Fruit fly (Drosophila melanogaster) whole organism, embryonic: ENCODE measurements around the gene Fas2.

Experiments
- Atf-2 ChIP-seq: fragments of 200-800 bp; sonication (Bioruptor generic); optimal IDR thresholded peaks from 2 replicates; lab custom pipeline; 2016; ENCODE audit warnings: missing biosample characterization, missing genetic modification characterization
- C15 ChIP-seq: fragments of 200-800 bp; sonication (Bioruptor generic); IDR thresholded peaks from 3 replicates; pipeline ENCODE4 v1.3.6; 2022; ENCODE audit warnings: missing biosample characterization, missing genetic modification characterization
- CG1024 ChIP-seq: fragments of 200-800 bp; sonication (Bioruptor generic); IDR thresholded peaks from 2 replicates; pipeline ENCODE4 v1.3.6; 2022; ENCODE audit warnings: missing biosample characterization, missing genetic modification characterization
- CG11695 ChIP-seq: fragments of 200-800 bp; sonication (Bioruptor generic); IDR thresholded peaks from 3 replicates; pipeline ENCODE4 v1.3.6; 2022; ENCODE audit warnings: missing biosample characterization, missing genetic modification characterization
- CG12391 ChIP-seq: fragments of 200-800 bp; sonication (Bioruptor generic); optimal IDR thresholded peaks from 3 replicates; lab custom pipeline; 2018; ENCODE audit warnings: missing biosample characterization, mild to moderate bottlenecking, missing genetic modification characterization, moderate library complexity
- CG15696 ChIP-seq: fragments of 200-800 bp; sonication (Bioruptor generic); optimal IDR thresholded peaks from 2 replicates; lab custom pipeline; 2019; ENCODE audit warnings: missing biosample characterization, mild to moderate bottlenecking, missing genetic modification characterization, moderate library complexity
- CG17359 ChIP-seq: fragments of 200-800 bp; sonication (Bioruptor generic); optimal IDR thresholded peaks from 3 replicates; lab custom pipeline; 2018; ENCODE audit warnings: missing biosample characterization, mild to moderate bottlenecking, missing genetic modification characterization, moderate library complexity
- CG2120 ChIP-seq: fragments of 200-800 bp; sonication (Bioruptor generic); optimal IDR thresholded peaks from 3 replicates; lab custom pipeline; 2016; ENCODE audit warnings: missing biosample characterization, missing genetic modification characterization
- CG2129 ChIP-seq: fragments of 200-800 bp; sonication (Bioruptor generic); IDR thresholded peaks from 2 replicates; pipeline ENCODE4 v1.3.6; 2022; ENCODE audit warnings: missing biosample characterization, missing genetic modification characterization; ENCODE audit not compliant: partially characterized antibody
- CG2678 ChIP-seq: fragments of 200-800 bp; sonication (Bioruptor generic); optimal IDR thresholded peaks from 3 replicates; lab custom pipeline; 2019; ENCODE audit warnings: missing biosample characterization, mild to moderate bottlenecking, missing genetic modification characterization, moderate library complexity
- CG6683 ChIP-seq: fragments of 200-800 bp; sonication (Bioruptor generic); optimal IDR thresholded peaks from 2 replicates; lab custom pipeline; 2017; ENCODE audit warnings: missing biosample characterization, mild to moderate bottlenecking, missing genetic modification characterization, missing genetic modification reagents
- CG7928 ChIP-seq: fragments of 200-800 bp; sonication (Bioruptor generic); optimal IDR thresholded peaks from 2 replicates; lab custom pipeline; 2017; ENCODE audit warnings: missing biosample characterization, mild to moderate bottlenecking, missing genetic modification characterization
- CG9932 ChIP-seq: fragments of 200-800 bp; sonication (Bioruptor generic); IDR thresholded peaks from 2 replicates; pipeline ENCODE4 v1.3.6; 2022; ENCODE audit warnings: missing biosample characterization, missing genetic modification characterization
- CkIIα-i1 ChIP-seq: fragments of 200-800 bp; sonication (Bioruptor generic); IDR thresholded peaks from 2 replicates; pipeline ENCODE4 v1.3.6; 2022; ENCODE audit warnings: missing biosample characterization, missing genetic modification characterization
- Dip2 ChIP-seq: fragments of 200-800 bp; sonication (Bioruptor generic); IDR thresholded peaks from 2 replicates; pipeline ENCODE4 v1.3.6; 2022; ENCODE audit warnings: missing biosample characterization, missing genetic modification characterization
- Doc3 ChIP-seq: fragments of 200-800 bp; sonication (Bioruptor generic); IDR thresholded peaks from 3 replicates; pipeline ENCODE4 v1.3.6; 2022; ENCODE audit warnings: missing biosample characterization, missing genetic modification characterization; ENCODE audit not compliant: partially characterized antibody
- Dp ChIP-seq: fragments of 200-800 bp; sonication (Bioruptor generic); optimal IDR thresholded peaks from 2 replicates; lab custom pipeline; 2018; ENCODE audit warnings: missing biosample characterization, mild to moderate bottlenecking, missing genetic modification characterization, moderate library complexity
- Myb ChIP-seq: fragments of 200-800 bp; sonication (Bioruptor generic); optimal IDR thresholded peaks from 2 replicates; lab custom pipeline; 2016; ENCODE audit warnings: missing biosample characterization, missing genetic modification characterization
- Oaz ChIP-seq: fragments of 200-800 bp; sonication (Bioruptor generic); IDR thresholded peaks from 2 replicates; pipeline ENCODE4 v1.3.6; 2022; ENCODE audit warnings: missing biosample characterization, missing genetic modification characterization
- Poxn ChIP-seq: fragments of 200-800 bp; sonication (Bioruptor generic); IDR thresholded peaks from 2 replicates; pipeline ENCODE4 v1.3.6; 2022; ENCODE audit warnings: missing biosample characterization, missing genetic modification characterization
- Rfx ChIP-seq: fragments of 200-800 bp; sonication (Bioruptor generic); IDR thresholded peaks from 2 replicates; pipeline ENCODE4 v1.3.6; 2022; ENCODE audit warnings: missing biosample characterization, missing genetic modification characterization
- ab ChIP-seq: fragments of 200-800 bp; sonication (Bioruptor generic); optimal IDR thresholded peaks from 2 replicates; lab custom pipeline; 2016; ENCODE audit warnings: missing biosample characterization, missing genetic modification characterization
- chinmo ChIP-seq: fragments of 200-800 bp; sonication (Bioruptor generic); IDR thresholded peaks from 4 replicates; pipeline ENCODE4 v1.3.6; 2022; ENCODE audit warnings: missing biosample characterization, missing genetic modification characterization; ENCODE audit not compliant: partially characterized antibody
- croc ChIP-seq: fragments of 200-800 bp; sonication (Bioruptor generic); conservative IDR thresholded peaks from 3 replicates; pipeline ENCODE4 v1.3.6; 2022; ENCODE audit warnings: missing biosample characterization, missing genetic modification characterization
- crp ChIP-seq, 2 experiments: fragments of 200-800 bp; sonication (Bioruptor generic); optimal IDR thresholded peaks; 2 replicates in 1 of 2; 3 replicates in 1 of 2; lab custom pipeline; 2017; ENCODE audit warnings: missing biosample characterization in 2 of 2, missing genetic modification characterization in 2 of 2, mild to moderate bottlenecking in 1 of 2, moderate library complexity in 1 of 2
- dati ChIP-seq: fragments of 200-800 bp; sonication (Bioruptor generic); IDR thresholded peaks from 2 replicates; pipeline ENCODE4 v1.3.6; 2022; ENCODE audit warnings: missing biosample characterization, missing genetic modification characterization
- eyg ChIP-seq: fragments of 200-800 bp; sonication (Bioruptor generic); optimal IDR thresholded peaks from 3 replicates; lab custom pipeline; 2016; ENCODE audit warnings: missing biosample characterization, missing genetic modification characterization
- fd102C ChIP-seq: fragments of 200-800 bp; sonication (Bioruptor generic); optimal IDR thresholded peaks from 2 replicates; lab custom pipeline; 2018; ENCODE audit warnings: missing biosample characterization, mild to moderate bottlenecking, missing genetic modification characterization, moderate library complexity
- fru ChIP-seq: fragments of >200 bp; optimal IDR thresholded peaks from 2 replicates; lab custom pipeline; 2017
- grau ChIP-seq: fragments of 200-800 bp; optimal IDR thresholded peaks from 3 replicates; lab custom pipeline; 2019; ENCODE audit warnings: missing biosample characterization, mild to moderate bottlenecking, missing genetic modification characterization, moderate library complexity
- gro ChIP-seq: fragments of 200-800 bp; sonication (Bioruptor generic); optimal IDR thresholded peaks from 2 replicates; lab custom pipeline; 2016; ENCODE audit warnings: missing biosample characterization, missing genetic modification characterization
- ind ChIP-seq: fragments of 200-800 bp; sonication (Bioruptor generic); optimal IDR thresholded peaks from 3 replicates; lab custom pipeline; 2016; ENCODE audit warnings: missing biosample characterization, missing genetic modification characterization
- inv ChIP-seq: fragments of 200-800 bp; sonication (Bioruptor generic); IDR thresholded peaks from 2 replicates; pipeline ENCODE4 v1.3.6; 2022; ENCODE audit warnings: missing biosample characterization, missing genetic modification characterization; ENCODE audit not compliant: partially characterized antibody
- jigr1 ChIP-seq: fragments of 200-800 bp; sonication (Bioruptor generic); IDR thresholded peaks from 3 replicates; pipeline ENCODE4 v1.3.6; 2022; ENCODE audit warnings: missing biosample characterization, missing genetic modification characterization
- kah ChIP-seq: fragments of 200-800 bp; sonication (Bioruptor generic); optimal IDR thresholded peaks from 2 replicates; lab custom pipeline; 2018; ENCODE audit warnings: missing biosample characterization, mild to moderate bottlenecking, missing genetic modification characterization
- luna ChIP-seq: fragments of 200-800 bp; sonication (Bioruptor generic); optimal IDR thresholded peaks from 2 replicates; lab custom pipeline; 2016; ENCODE audit warnings: missing biosample characterization, missing genetic modification characterization
- maf-S ChIP-seq: fragments of 200-800 bp; sonication (Bioruptor generic); optimal IDR thresholded peaks from 2 replicates; lab custom pipeline; 2016; ENCODE audit warnings: missing biosample characterization, missing genetic modification characterization
- pzg ChIP-seq: fragments of 200-800 bp; sonication (Bioruptor generic); optimal IDR thresholded peaks from 3 replicates; lab custom pipeline; 2018; ENCODE audit warnings: missing biosample characterization, mild to moderate bottlenecking, missing genetic modification characterization, moderate library complexity
- ro ChIP-seq: fragments of 200-800 bp; sonication (Bioruptor generic); IDR thresholded peaks from 2 replicates; pipeline ENCODE4 v1.3.6; 2022; ENCODE audit warnings: missing biosample characterization, missing genetic modification characterization
- slp2 ChIP-seq: fragments of 200-800 bp; sonication (Bioruptor generic); optimal IDR thresholded peaks from 2 replicates; lab custom pipeline; 2016; ENCODE audit warnings: missing biosample characterization, missing genetic modification characterization
- so ChIP-seq: fragments of 200-800 bp; sonication (Bioruptor generic); IDR thresholded peaks from 3 replicates; pipeline ENCODE4 v1.3.6; 2022; ENCODE audit warnings: missing biosample characterization, missing genetic modification characterization
- tio ChIP-seq: fragments of 200-800 bp; sonication (Bioruptor generic); optimal IDR thresholded peaks from 2 replicates; lab custom pipeline; 2017; ENCODE audit warnings: missing biosample characterization, missing genetic modification characterization, inconsistent platforms
- tx ChIP-seq: fragments of 200-800 bp; sonication (Bioruptor generic); optimal IDR thresholded peaks from 2 replicates; lab custom pipeline; 2016; ENCODE audit warnings: missing biosample characterization, missing genetic modification characterization
- unpg ChIP-seq: fragments of 200-800 bp; sonication (Bioruptor generic); optimal IDR thresholded peaks from 3 replicates; lab custom pipeline; 2018; ENCODE audit warnings: missing biosample characterization, mild to moderate bottlenecking, missing genetic modification characterization, moderate library complexity
- wek ChIP-seq: fragments of 200-800 bp; sonication (Bioruptor generic); optimal IDR thresholded peaks from 3 replicates; lab custom pipeline; 2018; ENCODE audit warnings: missing biosample characterization, mild to moderate bottlenecking, missing genetic modification characterization, moderate library complexity
- yki ChIP-seq: fragments of >200 bp; optimal IDR thresholded peaks from 3 replicates; lab custom pipeline; 2018

The Fas2 gene

dm6 chrX:4116834-4117736 lies 88.8 kb downstream of the Fas2 start, which contains the start of the genes tyf and Tip60 (continued):
- TF ChIP-seq CG7928 (GFP tag; lab: Kevin White, UChicago): no peak
- peak; percentile 37; the same call in 2 of the 3 replicates for TF ChIP-seq Doc3
- TF ChIP-seq ro (GFP tag; lab: Robert Waterston, UW): no peak
- TF ChIP-seq ind (GFP tag; lab: Kevin White, UChicago): no peak
- TF ChIP-seq CG6683 (GFP tag; lab: Kevin White, UChicago): no peak
- 0 out of 3 replicates have a peak, but pooled peaks have one; percentile 47 for TF ChIP-seq so (GFP tag; lab: Robert Waterston, UW)
- no peak for TF ChIP-seq jigr1 (GFP tag; lab: Robert Waterston, UW)
- TF ChIP-seq Poxn (GFP tag; lab: Robert Waterston, UW): no peak
- TF ChIP-seq Dip2 (GFP tag; lab: Robert Waterston, UW): no peak
- no peak for TF ChIP-seq fru
- TF ChIP-seq Myb: peak; percentile 62
- TF ChIP-seq CG1024 (GFP tag; lab: Robert Waterston, UW): no peak
- TF ChIP-seq CG11695 (GFP tag; lab: Robert Waterston, UW): no peak
- TF ChIP-seq ab: no peak
- peak; percentile 67; the same call in 1 of the 4 replicates for TF ChIP-seq chinmo (GFP tag; lab: Robert Waterston, UW)
- peak; percentile 27 for TF ChIP-seq maf-S (GFP tag; lab: Kevin White, UChicago)
- TF ChIP-seq CG12391 (tag; lab: Kevin White, UChicago): peak; percentile 1
- TF ChIP-seq crp (GFP tag; optimal IDR thresholded peaks at IDR 0.05; lab: Kevin White, UChicago): peak in 1 of 2 experiments; percentile 24
- TF ChIP-seq CG17359 (tag; lab: Kevin White, UChicago): peak; percentile 57
- TF ChIP-seq tx: peak; percentile 26
- no peak for TF ChIP-seq tio (GFP tag; lab: Kevin White, UChicago)
- no peak for TF ChIP-seq dati
- no peak; the same call in 1 of the 2 replicates for TF ChIP-seq CG2129 (GFP tag; lab: Robert Waterston, UW)
- no peak for TF ChIP-seq fd102C
- no peak for TF ChIP-seq CG15696 (tag; lab: Kevin White, UChicago)
- no peak for TF ChIP-seq slp2
- peak; percentile 61 for TF ChIP-seq Rfx (GFP tag; lab: Robert Waterston, UW)
- TF ChIP-seq pzg (GFP tag; lab: Kevin White, UChicago): peak; percentile 66
- no peak for TF ChIP-seq gro (GFP tag; lab: Kevin White, UChicago)
- no peak; the same call in 1 of the 2 replicates for TF ChIP-seq inv (GFP tag; lab: Robert Waterston, UW)
- no peak for TF ChIP-seq wek (GFP tag; lab: Kevin White, UChicago)
- TF ChIP-seq luna (GFP tag; lab: Kevin White, UChicago): no peak
- peak; percentile 49 for TF ChIP-seq Dp (GFP tag; lab: Kevin White, UChicago)
- TF ChIP-seq CG9932 (GFP tag; lab: Robert Waterston, UW): peak; percentile 53
- TF ChIP-seq eyg (GFP tag; lab: Kevin White, UChicago): no peak
- no peak for TF ChIP-seq Atf-2 (GFP tag; lab: Kevin White, UChicago)
- TF ChIP-seq CG2120: peak; percentile 56
- no peak for TF ChIP-seq CG2678 (tag; lab: Kevin White, UChicago)
- TF ChIP-seq kah (GFP tag; lab: Kevin White, UChicago): no peak
- TF ChIP-seq unpg (GFP tag; lab: Kevin White, UChicago): no peak
- no peak for TF ChIP-seq Oaz
- no peak for TF ChIP-seq grau (tag; lab: Kevin White, UChicago)
- no peak for TF ChIP-seq C15 (GFP tag; lab: Robert Waterston, UW)
- TF ChIP-seq yki (lab: Kevin White, UChicago): no peak
- TF ChIP-seq croc (GFP tag; lab: Robert Waterston, UW): no peak
- no peak for TF ChIP-seq CkIIα-i1 (GFP tag; lab: Robert Waterston, UW)
- TF ChIP-seq, all 482 proteins: peak for 132
